Worm (Caenorhabditis elegans) whole organism, L1 larva: ENCODE results near the gene ZK829.3.
A peak's percentile ranks its signal among the peaks of the same experiment; 100 is the strongest.

Source experiments
- C34B4.2 ChIP-seq: sonication (generic microtip); optimal IDR thresholded peaks from 2 replicates; lab custom pipeline; 2017; ENCODE audit warnings: mild to moderate bottlenecking, missing genetic modification characterization, missing compliant biosample characterization
- F16B12.6 ChIP-seq: fragments of 150-350 bp; optimal IDR thresholded peaks from 2 replicates; lab custom pipeline; 2014; ENCODE audit warnings: missing biosample characterization, missing genetic modification characterization
- Y116A8C.19 ChIP-seq: sonication (generic microtip); optimal IDR thresholded peaks from 2 replicates; lab custom pipeline; 2016; ENCODE audit warnings: missing compliant biosample characterization, missing genetic modification characterization, borderline replicate concordance
- alr-1 ChIP-seq: fragments of 200-800 bp; sonication (Bioruptor generic); optimal IDR thresholded peaks from 2 replicates; lab custom pipeline; 2018; ENCODE audit warnings: borderline replicate concordance, mild to moderate bottlenecking, missing genetic modification characterization, missing compliant biosample characterization
- aly-2 ChIP-seq: fragments of 150-350 bp; optimal IDR thresholded peaks from 2 replicates; lab custom pipeline; 2014; ENCODE audit warnings: missing biosample characterization, missing genetic modification characterization
- ama-1 ChIP-seq: fragments of 150-350 bp; optimal IDR thresholded peaks from 2 replicates; lab custom pipeline; 2014
- ceh-63 ChIP-seq: fragments of 200-800 bp; sonication (Bioruptor generic); optimal IDR thresholded peaks from 2 replicates; lab custom pipeline; 2018; ENCODE audit warnings: mild to moderate bottlenecking, missing genetic modification characterization, missing compliant biosample characterization
- ceh-88 ChIP-seq: fragments of 200-800 bp; sonication (Bioruptor generic); IDR thresholded peaks from 2 replicates; pipeline ENCODE4 v1.3.6; 2022; ENCODE audit warnings: missing genetic modification characterization, missing compliant biosample characterization
- dsc-1 ChIP-seq: sonication (generic microtip); optimal IDR thresholded peaks from 2 replicates; lab custom pipeline; 2016; ENCODE audit warnings: mild to moderate bottlenecking, missing genetic modification characterization, missing compliant biosample characterization
- efl-1 ChIP-seq, 4 experiments: fragments of 150-350 bp; optimal IDR thresholded peaks in 3 of 4; peaks in 1 of 4; 1 replicate in 1 of 4; 2 replicates in 3 of 4; lab custom pipeline; 2014; ENCODE audit warnings: missing biosample characterization in 2 of 4, missing genetic modification characterization in 2 of 4, missing genetic modification reagents in 2 of 4
- efl-3 ChIP-seq: fragments of 200-800 bp; sonication (Bioruptor generic); optimal IDR thresholded peaks from 2 replicates; lab custom pipeline; 2018; ENCODE audit warnings: mild to moderate bottlenecking, missing genetic modification characterization, missing compliant biosample characterization
- egl-13 ChIP-seq: sonication (generic microtip); optimal IDR thresholded peaks from 2 replicates; lab custom pipeline; 2016; ENCODE audit warnings: missing genotype, missing genetic modification reagents, missing genetic modification characterization, missing compliant biosample characterization
- egl-27 ChIP-seq, 2 experiments: fragments of 150-350 bp in 1 of 2; sonication (generic microtip); optimal IDR thresholded peaks; 3 replicates each; lab custom pipeline; 2017 to 2018; ENCODE audit warnings: missing biosample characterization in 2 of 2, missing genetic modification characterization in 2 of 2, missing genetic modification reagents in 2 of 2
- elt-2 ChIP-seq: sonication (generic microtip); optimal IDR thresholded peaks from 2 replicates; lab custom pipeline; 2016; ENCODE audit warnings: missing genetic modification characterization, mild to moderate bottlenecking, inconsistent platforms, missing compliant biosample characterization, missing genetic modification reagents
- ets-5 ChIP-seq: fragments of 200-800 bp; sonication (Bioruptor generic); IDR thresholded peaks from 2 replicates; pipeline ENCODE4 v1.3.6; 2022; ENCODE audit warnings: missing genetic modification characterization, missing compliant biosample characterization
- fkh-10 ChIP-seq: sonication (generic microtip); optimal IDR thresholded peaks from 2 replicates; lab custom pipeline; 2017; ENCODE audit warnings: missing biosample characterization, missing genetic modification reagents, missing genetic modification characterization
- fkh-8 ChIP-seq: sonication (generic microtip); optimal IDR thresholded peaks from 2 replicates; lab custom pipeline; 2016; ENCODE audit warnings: mild to moderate bottlenecking, missing genetic modification characterization, missing compliant biosample characterization
- fos-1 ChIP-seq: fragments of 150-350 bp; optimal IDR thresholded peaks from 2 replicates; lab custom pipeline; 2014; ENCODE audit warnings: missing biosample characterization, missing genetic modification characterization
- grh-1 ChIP-seq: fragments of 200-800 bp; sonication (Bioruptor generic); IDR thresholded peaks from 2 replicates; pipeline ENCODE4 v1.3.6; 2022; ENCODE audit warnings: missing genetic modification reagents, missing genetic modification characterization, missing compliant biosample characterization
- hlh-4 ChIP-seq: sonication (generic microtip); optimal IDR thresholded peaks from 2 replicates; lab custom pipeline; 2016; ENCODE audit warnings: mild to moderate bottlenecking, missing genetic modification characterization, missing compliant biosample characterization
- irx-1 ChIP-seq: sonication (generic microtip); optimal IDR thresholded peaks from 2 replicates; lab custom pipeline; 2016; ENCODE audit warnings: missing genetic modification characterization, missing compliant biosample characterization
- isw-1 ChIP-seq: fragments of 200-800 bp; sonication (Bioruptor generic); IDR thresholded peaks from 2 replicates; pipeline ENCODE4 v1.3.6; 2022; ENCODE audit warnings: missing genetic modification characterization, missing compliant biosample characterization
- lin-13 ChIP-seq: fragments of 150-350 bp; optimal IDR thresholded peaks from 2 replicates; lab custom pipeline; 2014; ENCODE audit warnings: missing biosample characterization, missing genetic modification reagents, missing genetic modification characterization
- lin-14 ChIP-seq: fragments of 200-800 bp; sonication (Bioruptor generic); optimal IDR thresholded peaks from 2 replicates; lab custom pipeline; 2018; ENCODE audit warnings: mild to moderate bottlenecking, missing genetic modification characterization, moderate library complexity, missing compliant biosample characterization
- lin-35 ChIP-seq, 2 experiments: fragments of 150-350 bp; optimal IDR thresholded peaks; 2 replicates each; lab custom pipeline; 2014; ENCODE audit warnings: missing biosample characterization in 2 of 2, missing genetic modification characterization in 2 of 2, missing genetic modification reagents in 2 of 2
- lir-3 ChIP-seq: sonication (generic microtip); optimal IDR thresholded peaks from 2 replicates; lab custom pipeline; 2016; ENCODE audit warnings: mild to moderate bottlenecking, missing genetic modification characterization, moderate library complexity, missing compliant biosample characterization; ENCODE audit not compliant: poor library complexity
- mab-9 ChIP-seq: fragments of 200-800 bp; sonication (Bioruptor generic); IDR thresholded peaks from 2 replicates; pipeline ENCODE4 v1.3.6; 2022; ENCODE audit warnings: missing genetic modification reagents, missing genetic modification characterization, missing compliant biosample characterization
- mdl-1 ChIP-seq, 2 experiments: fragments of 150-350 bp; optimal IDR thresholded peaks; 2 replicates each; lab custom pipeline; 2014 to 2017; ENCODE audit warnings: missing biosample characterization in 2 of 2, missing genetic modification characterization in 2 of 2, inconsistent platforms in 1 of 2
- nhr-11 ChIP-seq: fragments of 150-350 bp; optimal IDR thresholded peaks from 2 replicates; lab custom pipeline; 2014; ENCODE audit warnings: missing biosample characterization, missing genetic modification characterization
- nhr-12 ChIP-seq: sonication (generic microtip); optimal IDR thresholded peaks from 2 replicates; lab custom pipeline; 2017; ENCODE audit warnings: missing biosample characterization, missing genetic modification characterization
- nhr-19 ChIP-seq: fragments of 200-800 bp; sonication (Bioruptor generic); conservative IDR thresholded peaks from 2 replicates; pipeline ENCODE4 v1.3.6; 2022; ENCODE audit warnings: missing genetic modification characterization, missing compliant biosample characterization
- nhr-28 ChIP-seq: fragments of 150-350 bp; optimal IDR thresholded peaks from 2 replicates; lab custom pipeline; 2014; ENCODE audit warnings: missing biosample characterization, missing genetic modification characterization
- nhr-71 ChIP-seq: sonication (generic microtip); optimal IDR thresholded peaks from 2 replicates; lab custom pipeline; 2016; ENCODE audit warnings: mild to moderate bottlenecking, missing genetic modification characterization, moderate library complexity, missing compliant biosample characterization
- nhr-84 ChIP-seq: sonication (generic microtip); optimal IDR thresholded peaks from 2 replicates; lab custom pipeline; 2017; ENCODE audit warnings: missing biosample characterization, missing genetic modification characterization
- nhr-85 ChIP-seq: sonication (generic microtip); peaks from one replicate; lab custom pipeline; 2016; ENCODE audit warnings: missing genetic modification characterization, inconsistent platforms, missing compliant biosample characterization
- nhr-90 ChIP-seq: sonication (generic microtip); optimal IDR thresholded peaks from 2 replicates; lab custom pipeline; 2016; ENCODE audit warnings: mild to moderate bottlenecking, missing genetic modification characterization, missing compliant biosample characterization; ENCODE audit not compliant: poor library complexity
- pag-3 ChIP-seq: sonication (generic microtip); optimal IDR thresholded peaks from 2 replicates; lab custom pipeline; 2017; ENCODE audit warnings: missing genetic modification characterization, mild to moderate bottlenecking, missing compliant biosample characterization, antibody characterized with exemption, borderline replicate concordance; ENCODE audit not compliant: insufficient read depth
- pax-3 ChIP-seq: fragments of 200-800 bp; sonication (Bioruptor generic); optimal IDR thresholded peaks from 2 replicates; lab custom pipeline; 2018; ENCODE audit warnings: mild to moderate bottlenecking, missing genetic modification characterization, moderate library complexity, missing compliant biosample characterization
- pqm-1 ChIP-seq: sonication (generic microtip); optimal IDR thresholded peaks from 3 replicates; lab custom pipeline; 2017; ENCODE audit warnings: missing biosample characterization, missing genetic modification characterization
- rnt-1 ChIP-seq: sonication (generic microtip); optimal IDR thresholded peaks from 2 replicates; lab custom pipeline; 2016; ENCODE audit warnings: mild to moderate bottlenecking, missing genetic modification characterization, moderate library complexity, missing compliant biosample characterization
- snpc-4 ChIP-seq: fragments of 150-350 bp; optimal IDR thresholded peaks from 2 replicates; lab custom pipeline; 2014; ENCODE audit warnings: missing biosample characterization, missing genetic modification characterization
- tbx-2 ChIP-seq: sonication (generic microtip); optimal IDR thresholded peaks from 2 replicates; lab custom pipeline; 2016; ENCODE audit warnings: missing genetic modification characterization, missing compliant biosample characterization
- tlp-1 ChIP-seq: fragments of 150-350 bp; optimal IDR thresholded peaks from 2 replicates; lab custom pipeline; 2014; ENCODE audit warnings: missing biosample characterization, missing genetic modification characterization
- unc-62 ChIP-seq: fragments of 150-350 bp; optimal IDR thresholded peaks from 2 replicates; lab custom pipeline; 2014; ENCODE audit warnings: missing biosample characterization, missing genetic modification reagents, missing genetic modification characterization
- unc-86 ChIP-seq: sonication (generic microtip); optimal IDR thresholded peaks from 2 replicates; lab custom pipeline; 2016; ENCODE audit warnings: missing genetic modification characterization, missing compliant biosample characterization
- vab-15 ChIP-seq: sonication (generic microtip); optimal IDR thresholded peaks from 2 replicates; lab custom pipeline; 2017; ENCODE audit warnings: missing genotype, mild to moderate bottlenecking, missing genetic modification characterization, missing compliant biosample characterization
- xbp-1 ChIP-seq: sonication (generic microtip); optimal IDR thresholded peaks from 2 replicates; lab custom pipeline; 2016; ENCODE audit warnings: missing genetic modification characterization, missing compliant biosample characterization
- zag-1 ChIP-seq: fragments of 150-350 bp; optimal IDR thresholded peaks from 2 replicates; lab custom pipeline; 2014; ENCODE audit warnings: missing biosample characterization, missing genetic modification characterization
- zip-4 ChIP-seq: fragments of 200-800 bp; sonication (Bioruptor generic); optimal IDR thresholded peaks from 2 replicates; lab custom pipeline; 2018; ENCODE audit warnings: mild to moderate bottlenecking, missing genetic modification characterization, moderate library complexity, missing compliant biosample characterization
- ztf-11 ChIP-seq, 2 experiments: sonication (generic microtip); optimal IDR thresholded peaks; 2 replicates each; lab custom pipeline; 2016 to 2017; ENCODE audit warnings: missing genetic modification characterization in 2 of 2, missing biosample characterization in 1 of 2, missing compliant biosample characterization in 1 of 2

ZK829.3 gene

ce11 chrIV:11961485-11962255 is 16.1 kb upstream of the ZK829.3 start, which contains the start of gene ZK829.7 (continued):
- TF ChIP-seq lin-14 (peak; percentile 81), dsc-1 (tag; lab: Kevin White, UChicago) (peak; percentile 84), isw-1 (GFP tag; lab: Robert Waterston, UW) (peak; percentile 79), vab-15 (tag; lab: Kevin White, UChicago) (no peak), nhr-71 (tag; lab: Kevin White, UChicago) (peak; percentile 91), irx-1 (tag; lab: Kevin White, UChicago) (peak; percentile 79), aly-2 (no peak), efl-3 (GFP tag; lab: Kevin White, UChicago) (no peak), unc-62 (no peak), ets-5 (GFP tag; lab: Robert Waterston, UW) (no peak), tlp-1 (tag; lab: Kevin White, UChicago) (no peak), nhr-28 (tag; lab: Kevin White, UChicago) (no peak), lir-3 (tag; lab: Kevin White, UChicago) (peak; percentile 24), tbx-2 (tag; lab: Kevin White, UChicago) (peak; percentile 83), zag-1 (tag; lab: Kevin White, UChicago) (no peak), ceh-88 (GFP tag; lab: Robert Waterston, UW) (peak; percentile 42; the same call in 1 of the 2 replicates), pax-3 (tag; lab: Kevin White, UChicago) (peak; percentile 43), fkh-10 (GFP tag; lab: Kevin White, UChicago) (peak; percentile 43), pag-3 (no peak), nhr-90 (tag; lab: Kevin White, UChicago) (peak; percentile 88), nhr-85 (peak; percentile 95), rnt-1 (tag; lab: Kevin White, UChicago) (peak; percentile 80), nhr-84 (tag; lab: Kevin White, UChicago) (no peak), egl-13 (tag; lab: Kevin White, UChicago) (peak; percentile 47), mdl-1 (tag; optimal IDR thresholded peaks at IDR 0.05; lab: Kevin White, UChicago) (peak in 1 of 2 experiments; percentile 41), nhr-19 (peak; percentile 83), mab-9 (0 out of 2 replicates have a peak, but pooled peaks have one; percentile 32), ztf-11 (tag; optimal IDR thresholded peaks at IDR 0.05; lab: Kevin White, UChicago) (peak in 1 of 2 experiments; percentile 30), efl-1 (optimal IDR thresholded peaks at IDR 0.05; lab: Kevin White, UChicago) (peak; percentile 90 to 97), efl-1 (GFP tag; optimal IDR thresholded peaks at IDR 0.05 in 1 of 2; lab: Kevin White, UChicago) (peak; percentile 92 to 100), Y116A8C.19 (tag; lab: Kevin White, UChicago) (no peak), fkh-8 (tag; lab: Kevin White, UChicago) (peak; percentile 67), nhr-12 (tag; lab: Kevin White, UChicago) (no peak), lin-13 (GFP tag; lab: Kevin White, UChicago) (peak; percentile 62), xbp-1 (tag; lab: Kevin White, UChicago) (peak; percentile 71), grh-1 (GFP tag; lab: Robert Waterston, UW) (peak; percentile 83), zip-4 (GFP tag; lab: Kevin White, UChicago) (peak; percentile 45), fos-1 (peak; percentile 67), ama-1 (no peak), ceh-63 (no peak), snpc-4 (peak; percentile 40), hlh-4 (tag; lab: Kevin White, UChicago) (no peak), lin-35 (GFP tag; optimal IDR thresholded peaks at IDR 0.05; lab: Kevin White, UChicago) (peak; percentile 92 to 96), pqm-1 (tag; lab: Kevin White, UChicago) (no peak), alr-1 (tag; lab: Kevin White, UChicago) (no peak), elt-2 (peak; percentile 76), nhr-11 (tag; lab: Kevin White, UChicago) (peak; percentile 51), F16B12.6 (tag; lab: Kevin White, UChicago) (peak; percentile 12), C34B4.2 (tag; lab: Kevin White, UChicago) (no peak), unc-86 (peak; percentile 75), egl-27 (tag; optimal IDR thresholded peaks at IDR 0.05; lab: Kevin White, UChicago) (no peak)
